Fruit fly (Drosophila melanogaster) whole organism, prepupa: ENCODE measurements around the gene CG42266.

ENCODE experiments used
- Blimp-1 ChIP-seq: fragments of 200-800 bp; sonication (Bioruptor generic); optimal IDR thresholded peaks from 3 replicates; lab custom pipeline; 2017; ENCODE audit warnings: missing biosample characterization, missing genetic modification characterization, mild to moderate bottlenecking, moderate library complexity, missing genetic modification reagents
- CG15336 ChIP-seq: fragments of 200-800 bp; sonication (Bioruptor generic); IDR thresholded peaks from 2 replicates; pipeline ENCODE4 v1.3.6; 2022; ENCODE audit warnings: missing biosample characterization, missing genetic modification characterization
- CG16779 ChIP-seq: fragments of 200-800 bp; sonication (Bioruptor generic); optimal IDR thresholded peaks from 3 replicates; lab custom pipeline; 2017; ENCODE audit warnings: missing biosample characterization, mild to moderate bottlenecking, missing genetic modification characterization
- CG3032 ChIP-seq: fragments of 200-800 bp; optimal IDR thresholded peaks from 2 replicates; lab custom pipeline; 2019; ENCODE audit warnings: missing biosample characterization, mild to moderate bottlenecking, missing genetic modification characterization, moderate library complexity
- Ets96B ChIP-seq: fragments of 200-800 bp; optimal IDR thresholded peaks from 2 replicates; lab custom pipeline; 2019; ENCODE audit warnings: missing biosample characterization, mild to moderate bottlenecking, missing genetic modification characterization, moderate library complexity
- Hr4 ChIP-seq: fragments of 200-800 bp; sonication (Bioruptor generic); optimal IDR thresholded peaks from 3 replicates; lab custom pipeline; 2016; ENCODE audit warnings: missing biosample characterization, missing genetic modification characterization
- Lpt ChIP-seq: fragments of 200-800 bp; sonication (Bioruptor generic); optimal IDR thresholded peaks from 3 replicates; lab custom pipeline; 2016; ENCODE audit warnings: missing biosample characterization, missing genetic modification characterization
- Sox14 ChIP-seq: fragments of 200-800 bp; sonication (Bioruptor generic); optimal IDR thresholded peaks from 3 replicates; lab custom pipeline; 2016; ENCODE audit warnings: missing biosample characterization, missing genetic modification characterization
- acj6 ChIP-seq: fragments of 200-800 bp; sonication (Bioruptor generic); optimal IDR thresholded peaks from 3 replicates; lab custom pipeline; 2016; ENCODE audit warnings: missing biosample characterization, missing genetic modification characterization
- dsx ChIP-seq: fragments of 200-800 bp; optimal IDR thresholded peaks from 3 replicates; lab custom pipeline; 2019; ENCODE audit warnings: missing biosample characterization, mild to moderate bottlenecking, missing genetic modification characterization, moderate library complexity; ENCODE audit not compliant: poor library complexity, severe bottlenecking
- eg ChIP-seq: fragments of 200-800 bp; sonication (Bioruptor generic); IDR thresholded peaks from 3 replicates; pipeline ENCODE4 v1.3.6; 2022; ENCODE audit warnings: missing biosample characterization, missing genetic modification characterization
- fd59A ChIP-seq: fragments of 200-800 bp; sonication (Bioruptor generic); optimal IDR thresholded peaks from 2 replicates; lab custom pipeline; 2017; ENCODE audit warnings: missing biosample characterization, mild to moderate bottlenecking, missing genetic modification characterization, missing genetic modification reagents
- net ChIP-seq: fragments of 200-800 bp; sonication (Bioruptor generic); optimal IDR thresholded peaks from 3 replicates; lab custom pipeline; 2016; ENCODE audit warnings: missing biosample characterization, missing genetic modification characterization

DNA sequence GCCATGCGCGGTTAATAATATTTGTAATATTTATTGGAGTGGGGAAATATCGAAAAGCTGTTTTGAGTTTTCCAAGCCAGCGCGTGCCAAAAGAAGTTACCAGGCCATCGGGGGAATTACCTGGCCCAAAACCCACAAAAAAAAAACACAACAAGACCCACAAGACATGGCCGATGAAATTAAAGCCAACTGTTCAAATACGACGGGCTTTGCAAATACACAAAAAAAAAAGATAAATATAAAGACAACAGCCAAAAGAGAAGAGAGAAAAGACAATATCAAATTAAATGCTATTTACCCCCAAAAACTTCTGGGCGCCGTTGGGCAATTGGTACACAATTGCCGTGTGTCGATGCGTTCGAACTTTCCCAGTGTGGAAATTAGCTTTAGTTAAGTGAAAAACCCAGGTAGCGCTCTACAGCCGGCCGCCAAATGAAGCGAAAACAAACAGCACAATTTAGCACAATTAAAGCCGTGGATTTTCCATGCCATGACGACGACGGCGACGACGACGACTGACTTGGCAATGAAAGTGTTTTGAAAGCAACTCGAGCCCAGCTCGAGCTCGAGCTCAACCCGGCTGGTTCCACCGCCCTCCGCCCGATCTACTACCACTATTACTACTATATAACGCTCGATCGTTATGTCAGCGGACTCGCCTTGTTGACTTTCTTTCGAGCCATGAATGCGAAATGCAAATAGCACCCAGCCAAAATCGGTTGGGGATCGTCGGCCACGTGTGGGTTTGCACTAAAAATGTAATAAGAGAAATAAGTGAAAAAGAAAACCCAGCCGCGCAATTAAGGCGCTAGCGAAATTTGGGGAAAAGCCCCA, 22.2 kb downstream of the CG42266 start:
- TF ChIP-seq eg (GFP tag; lab: Robert Waterston, UW) (0 out of 3 replicates have a peak, but pooled peaks have one; percentile 15), Lpt (GFP tag; lab: Kevin White, UChicago) (no peak), Sox14 (GFP tag; lab: Kevin White, UChicago) (no peak), net (GFP tag; lab: Kevin White, UChicago) (no peak), CG15336 (GFP tag; lab: Robert Waterston, UW) (no peak), Blimp-1 (GFP tag; lab: Kevin White, UChicago) (no peak), acj6 (no peak), CG16779 (tag; lab: Kevin White, UChicago) (no peak), dsx (GFP tag; lab: Kevin White, UChicago) (no peak), Ets96B (no peak), Hr4 (GFP tag; lab: Kevin White, UChicago) (no peak), CG3032 (tag; lab: Kevin White, UChicago) (no peak), fd59A (GFP tag; lab: Kevin White, UChicago) (no peak)
